Worm (Caenorhabditis elegans): ENCODE measurements around the gene aqp-10.

Gene aqp-10

ce11 chrII:9807519-9807972 is 37.9 kb upstream of the aqp-10 start, which contains the start of gene cyp-13A8 (continued):
- no peak for TF ChIP-seq sdz-12 (GFP tag; optimal IDR thresholded peaks at IDR 0.05)
- TF ChIP-seq R02D3.7 (tag; optimal IDR thresholded peaks at IDR 0.05): no peak
- peak; percentile 91 for TF ChIP-seq pqm-1 (tag; optimal IDR thresholded peaks at IDR 0.05)
- TF ChIP-seq fkh-10 (GFP tag; optimal IDR thresholded peaks at IDR 0.05): no peak
- no peak for TF ChIP-seq F10B5.3 (tag; optimal IDR thresholded peaks at IDR 0.05)
- TF ChIP-seq hmg-1.1 (GFP tag; IDR thresholded peaks at IDR 0.05): no peak
- TF ChIP-seq hlh-30 (tag; optimal IDR thresholded peaks at IDR 0.05; ENCODE audit: insufficient read depth): peak; percentile 91

DNA sequence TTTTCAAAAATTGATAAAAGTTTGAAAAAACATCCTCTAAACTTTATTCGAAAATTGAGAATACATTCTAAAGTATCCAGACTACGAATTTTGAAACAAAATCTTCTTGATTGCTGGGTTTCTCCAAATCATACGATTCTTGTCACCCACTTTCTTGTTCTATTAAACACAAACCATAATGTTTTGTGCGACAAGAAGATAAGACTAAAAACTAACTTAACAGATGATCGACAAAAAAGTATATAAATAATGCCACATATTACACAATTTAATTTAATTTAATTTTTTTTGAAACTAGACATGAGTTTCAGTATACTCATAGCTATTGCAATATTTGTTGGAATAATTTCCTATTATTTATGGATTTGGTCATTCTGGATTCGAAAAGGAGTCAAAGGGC is 33.7 kb upstream of the aqp-10 start, which contains the start of gene cyp-13A7:
cyp-13A7 (plus strand) TSS at position 301 of the 400 bp plus-strand sequence.
- TF ChIP-seq dmd-6 (GFP tag; IDR thresholded peaks at IDR 0.05) (peak; percentile 6; the same call in 1 of the 2 replicates), nhr-42 (GFP tag; IDR thresholded peaks at IDR 0.05) (no peak), nhr-28 (tag; optimal IDR thresholded peaks at IDR 0.05) (peak; percentile 17)

DNA sequence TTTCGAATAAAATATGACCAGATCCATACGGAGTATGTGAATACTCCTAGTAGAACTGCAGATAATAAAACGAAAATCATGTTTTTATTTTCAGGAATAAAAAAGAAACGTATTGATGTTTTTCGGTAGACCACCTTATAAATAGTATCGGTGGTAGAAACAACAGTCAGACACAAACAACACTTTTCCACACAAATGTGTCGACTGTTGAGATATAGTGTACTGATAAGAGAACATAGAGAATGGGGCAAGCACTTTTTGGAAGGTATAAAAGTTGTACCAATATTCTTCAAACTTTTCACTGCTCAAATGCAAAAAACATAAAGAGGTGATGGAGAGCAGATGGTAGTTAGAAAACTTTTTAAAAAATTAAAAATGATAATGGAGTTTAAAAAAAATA is 33.0 kb upstream of the aqp-10 start, which contains the start of gene cyp-13A6:
cyp-13A6 (minus strand) TSS at position 180 of the 400 bp plus-strand sequence.
- no peak for TF ChIP-seq zag-1 (tag; optimal IDR thresholded peaks at IDR 0.05)
- peak; percentile 63 for TF ChIP-seq nhr-28 (tag; optimal IDR thresholded peaks at IDR 0.05)
- peak; percentile 46; the same call in 1 of the 2 replicates for TF ChIP-seq dmd-6 (GFP tag; IDR thresholded peaks at IDR 0.05)
- TF ChIP-seq daf-16 (GFP tag; optimal IDR thresholded peaks at IDR 0.05): no peak
- TF ChIP-seq daf-16 (tag; optimal IDR thresholded peaks at IDR 0.05): peak; percentile 68
- no peak for TF ChIP-seq ztf-11 (tag; optimal IDR thresholded peaks at IDR 0.05)
- TF ChIP-seq F26F4.8 (GFP tag; conservative IDR thresholded peaks at IDR 0.05): no peak
- TF ChIP-seq lin-39 (tag; optimal IDR thresholded peaks at IDR 0.05): no peak
- peak; percentile 18 for TF ChIP-seq hlh-11 (tag; optimal IDR thresholded peaks at IDR 0.05)

DNA sequence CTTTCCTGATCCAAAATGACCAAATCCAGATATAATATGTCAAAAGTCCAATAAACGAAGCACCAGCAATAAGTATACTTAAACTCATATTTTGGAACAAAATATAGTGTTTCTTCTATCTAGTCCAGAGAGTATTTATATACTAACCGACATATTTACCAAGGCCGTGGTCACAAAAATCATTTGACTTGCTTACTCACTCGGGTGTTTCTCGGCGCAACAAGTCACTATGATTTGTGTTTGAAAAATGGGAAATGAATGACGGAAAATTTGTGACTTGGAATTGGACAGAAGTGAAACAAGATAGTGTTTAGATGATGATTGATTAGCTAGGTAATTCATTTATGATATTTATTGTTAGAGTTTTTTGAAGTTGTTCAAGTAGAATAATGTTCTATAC is 30.6 kb upstream of the aqp-10 start, which contains the start of gene cyp-13A5:
cyp-13A5 (minus strand) TSS at position 112 of the 400 bp plus-strand sequence.
- peak; percentile 43; the same call in 1 of the 2 replicates for TF ChIP-seq ceh-20 (GFP tag; IDR thresholded peaks at IDR 0.05)
- TF ChIP-seq nhr-25 (tag; optimal IDR thresholded peaks at IDR 0.05; ENCODE audit: borderline replicate concordance, insufficient read depth): no peak
- no peak for TF ChIP-seq lin-1 (GFP tag; IDR thresholded peaks at IDR 0.05)
- TF ChIP-seq egl-27 (tag; optimal IDR thresholded peaks at IDR 0.05): no peak
- no peak for TF ChIP-seq lim-7 (GFP tag; IDR thresholded peaks at IDR 0.05)
- no peak for TF ChIP-seq ceh-82 (tag; optimal IDR thresholded peaks at IDR 0.05)
- no peak for TF ChIP-seq zip-11 (GFP tag; IDR thresholded peaks at IDR 0.05)
- no peak for TF ChIP-seq hif-1 (tag; optimal IDR thresholded peaks at IDR 0.05)
- TF ChIP-seq nhr-77 (tag; optimal IDR thresholded peaks at IDR 0.05): peak; percentile 73
- no peak for TF ChIP-seq dpl-1 (GFP tag; optimal IDR thresholded peaks at IDR 0.05)
- peak in 1 of 2 experiments; percentile 46 for TF ChIP-seq mdl-1 (tag; optimal IDR thresholded peaks at IDR 0.05)
- no peak for TF ChIP-seq dmd-9 (GFP tag; IDR thresholded peaks at IDR 0.05)
- no peak for TF ChIP-seq gei-8 (GFP tag; optimal IDR thresholded peaks at IDR 0.05)
- no peak for TF ChIP-seq aha-1 (tag)
- no peak for TF ChIP-seq spr-3 (GFP tag; optimal IDR thresholded peaks at IDR 0.05)
- TF ChIP-seq dmd-8 (GFP tag; IDR thresholded peaks at IDR 0.05): no peak
- no peak for TF ChIP-seq fos-1 (tag; optimal IDR thresholded peaks at IDR 0.05)
- no peak for TF ChIP-seq vab-7 (GFP tag; IDR thresholded peaks at IDR 0.05)
- TF ChIP-seq hlh-11 (tag; optimal IDR thresholded peaks at IDR 0.05): peak; percentile 73
- TF ChIP-seq dmd-6 (GFP tag; IDR thresholded peaks at IDR 0.05): peak; percentile 82
- no peak for TF ChIP-seq T20F7.1 (GFP tag; optimal IDR thresholded peaks at IDR 0.05)
- no peak for TF ChIP-seq ceh-44 (GFP tag; IDR thresholded peaks at IDR 0.05)
- no peak for TF ChIP-seq lin-29 (GFP tag; IDR thresholded peaks at IDR 0.05)
- peak; percentile 89 for TF ChIP-seq nhr-28 (tag; optimal IDR thresholded peaks at IDR 0.05)
- TF ChIP-seq zag-1 (tag; optimal IDR thresholded peaks at IDR 0.05): no peak
- TF ChIP-seq daf-8 (GFP tag; IDR thresholded peaks at IDR 0.05): no peak
- no peak for TF ChIP-seq lin-13 (GFP tag; optimal IDR thresholded peaks at IDR 0.05)
- TF ChIP-seq dve-1 (tag; optimal IDR thresholded peaks at IDR 0.05; ENCODE audit: insufficient read depth): peak; percentile 28
- no peak for TF ChIP-seq ZK337.2 (GFP tag; IDR thresholded peaks at IDR 0.05)
- peak; percentile 19 for TF ChIP-seq nhr-11 (tag; optimal IDR thresholded peaks at IDR 0.05)
- no peak for TF ChIP-seq unc-130 (GFP tag; optimal IDR thresholded peaks at IDR 0.05)
- TF ChIP-seq unc-62 (GFP tag; optimal IDR thresholded peaks at IDR 0.05 in 1 of 2): peak in 1 of 2 experiments; percentile 77
- no peak for TF ChIP-seq unc-62 (tag; optimal IDR thresholded peaks at IDR 0.05)
